Worm (Caenorhabditis elegans) whole organism, midembryonic: ENCODE results near the gene ufbp-1.

Experiments used
- T22C8.4 ChIP-seq: fragments of 200-800 bp; sonication (Bioruptor generic); IDR thresholded peaks from 2 replicates; pipeline ENCODE4 v1.3.6; 2022; ENCODE audit warnings: missing genetic modification characterization, missing compliant biosample characterization
- cog-1 ChIP-seq: sonication (generic microtip); optimal IDR thresholded peaks from 2 replicates; lab custom pipeline; 2016; ENCODE audit warnings: missing genetic modification characterization, missing compliant biosample characterization
- flt-1 ChIP-seq: fragments of 200-800 bp; sonication (Bioruptor generic); IDR thresholded peaks from 2 replicates; pipeline ENCODE4 v1.3.6; 2022; ENCODE audit warnings: missing genetic modification characterization, missing compliant biosample characterization
- klf-2 ChIP-seq: fragments of 200-800 bp; sonication (Bioruptor generic); conservative IDR thresholded peaks from 2 replicates; pipeline ENCODE4 v1.3.6; 2022; ENCODE audit warnings: missing genetic modification reagents, missing genetic modification characterization, missing compliant biosample characterization
- med-1 ChIP-seq: sonication (generic microtip); optimal IDR thresholded peaks from 2 replicates; lab custom pipeline; 2017; ENCODE audit warnings: missing genetic modification characterization, mild to moderate bottlenecking, missing compliant biosample characterization, antibody characterized with exemption, missing genetic modification reagents; ENCODE audit not compliant: insufficient read depth
- ref-1 ChIP-seq: fragments of 200-800 bp; sonication (Bioruptor generic); conservative IDR thresholded peaks from 2 replicates; pipeline ENCODE4 v1.3.6; 2022; ENCODE audit warnings: missing genetic modification reagents, missing genetic modification characterization, missing compliant biosample characterization
- tab-1 ChIP-seq: fragments of 200-800 bp; sonication (Bioruptor generic); IDR thresholded peaks from 2 replicates; pipeline ENCODE4 v1.3.6; 2022; ENCODE audit warnings: missing genetic modification characterization, missing compliant biosample characterization
- ztf-23 ChIP-seq: fragments of 200-800 bp; sonication (Bioruptor generic); IDR thresholded peaks from 2 replicates; pipeline ENCODE4 v1.3.6; 2022; ENCODE audit warnings: missing genetic modification reagents, missing genetic modification characterization, missing compliant biosample characterization
- ztf-29 ChIP-seq: fragments of 200-800 bp; sonication (Bioruptor generic); IDR thresholded peaks from 2 replicates; pipeline ENCODE4 v1.3.6; 2022; ENCODE audit warnings: missing genetic modification reagents, missing genetic modification characterization, missing compliant biosample characterization

ufbp-1 gene

ce11 chrIII:8443557-8444131 lies at the start of gene ufbp-1:
TSS of gene ufbp-1 (minus strand) at chrIII:8443607.
- TF ChIP-seq med-1 (GFP tag; lab: Kevin White, UChicago) (no peak), tab-1 (no peak), cog-1 (no peak), klf-2 (GFP tag; lab: Robert Waterston, UW) (no peak), ztf-23 (no peak), ztf-29 (no peak), flt-1 (GFP tag; lab: Robert Waterston, UW) (0 out of 2 replicates have a peak, but pooled peaks have one; percentile 23), T22C8.4 (no peak)

DNA sequence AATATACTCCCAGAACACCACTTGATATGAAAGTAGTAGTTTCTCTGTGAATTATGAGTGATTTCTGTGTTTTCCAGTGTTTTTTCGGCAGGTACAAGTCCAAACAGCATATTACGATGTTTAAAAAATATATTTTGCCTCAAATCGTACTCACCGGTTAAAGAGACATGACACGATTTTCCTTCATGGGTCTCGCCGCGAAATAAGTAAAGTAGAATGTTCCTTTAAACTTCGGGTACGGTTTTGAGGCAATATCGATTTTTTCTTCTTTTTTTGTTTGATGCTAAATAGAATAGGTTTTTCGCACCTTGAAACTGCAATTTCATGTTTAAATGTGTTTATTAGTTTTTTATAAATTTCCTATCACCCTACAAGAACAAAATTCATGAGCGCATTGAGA lies 48.5 kb upstream of the ufbp-1 start:
- TF ChIP-seq ztf-29 (no peak), cog-1 (no peak), ztf-23 (no peak), tab-1 (no peak), med-1 (GFP tag; lab: Kevin White, UChicago) (no peak), T22C8.4 (no peak), ref-1 (no peak), klf-2 (GFP tag; lab: Robert Waterston, UW) (no peak), flt-1 (GFP tag; lab: Robert Waterston, UW) (no peak)

- no peak for TF ChIP-seq T22C8.4
- no peak for TF ChIP-seq flt-1 (GFP tag; lab: Robert Waterston, UW)
- TF ChIP-seq tab-1 = no peak
Measured at ce11 chrIII:8490254-8490653, 46.8 kb upstream of the ufbp-1 start, which contains the start of the genes ess-2 and F42H10.2. TSS of gene ess-2 (minus strand) at chrIII:8490352. TSS of gene F42H10.2 (plus strand) at chrIII:8490620.

DNA sequence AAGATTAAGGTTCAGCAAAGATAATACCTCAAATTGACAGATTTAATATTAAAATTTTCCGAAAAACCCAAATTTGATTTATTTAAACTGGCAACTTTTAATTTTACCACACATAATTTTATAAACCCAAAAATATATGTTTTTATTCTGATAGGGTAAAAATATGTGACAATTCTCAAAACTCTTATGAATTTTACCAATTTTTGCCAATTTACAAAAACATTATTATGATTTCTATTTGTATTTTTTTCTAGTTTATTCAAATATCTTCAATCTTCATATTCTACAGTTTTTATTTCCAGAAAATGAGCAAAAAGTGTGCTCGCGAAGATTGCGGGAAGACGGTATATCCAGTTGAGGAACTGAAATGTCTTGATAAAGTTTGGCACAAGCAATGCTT lies 40.4 kb upstream of the ufbp-1 start, which contains the start of gene F42H10.3:
TSS of gene F42H10.3 (plus strand) at position 301 of the 400 bp plus-strand sequence.
- TF ChIP-seq T22C8.4 = no peak
- TF ChIP-seq tab-1 = no peak
- no peak for TF ChIP-seq flt-1 (GFP tag; lab: Robert Waterston, UW)
- TF ChIP-seq ztf-29 = no peak
- no peak for TF ChIP-seq ztf-23
- TF ChIP-seq cog-1 = no peak
- TF ChIP-seq med-1 (GFP tag; lab: Kevin White, UChicago) = no peak
- TF ChIP-seq ref-1 = no peak

ce11 chrIII:8480355-8480754 lies 36.9 kb upstream of the ufbp-1 start, which contains the start of gene F42H10.6:
TSS of gene F42H10.6 (minus strand) at chrIII:8480455.
- no peak for TF ChIP-seq klf-2 (GFP tag; lab: Robert Waterston, UW)
- TF ChIP-seq cog-1 = no peak
- no peak for TF ChIP-seq tab-1
- TF ChIP-seq ztf-29 = no peak
- TF ChIP-seq ztf-23 = no peak

DNA sequence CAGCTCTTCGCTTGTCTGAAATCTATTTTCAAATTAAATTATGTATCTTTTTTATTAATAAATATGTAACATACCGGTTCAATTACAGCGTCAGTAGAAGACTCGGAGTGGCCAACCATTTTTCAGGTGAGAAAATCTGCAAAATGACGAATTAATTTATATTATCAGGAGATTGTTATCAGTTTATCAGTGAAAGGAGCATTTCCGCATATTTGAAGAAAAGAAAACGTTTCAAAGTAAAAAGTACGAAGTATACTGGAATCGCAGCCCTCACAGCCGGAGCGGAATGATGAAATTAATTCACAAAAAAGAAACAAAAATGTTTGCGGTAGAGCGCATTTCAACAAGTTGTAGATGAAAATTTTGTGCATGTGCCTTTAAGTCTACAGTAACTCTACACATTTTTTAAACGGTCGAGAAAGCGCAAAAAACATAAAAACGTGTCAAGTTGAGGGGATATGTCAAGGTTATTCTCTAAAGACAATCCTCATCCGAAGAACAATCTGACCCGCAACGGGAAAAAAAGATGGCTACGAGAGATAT lies 36.0 kb upstream of the ufbp-1 start:
- TF ChIP-seq tab-1 (no peak), med-1 (GFP tag; lab: Kevin White, UChicago) (no peak), flt-1 (GFP tag; lab: Robert Waterston, UW) (no peak), ztf-23 (no peak), klf-2 (GFP tag; lab: Robert Waterston, UW) (no peak), ref-1 (no peak), cog-1 (no peak), T22C8.4 (no peak), ztf-29 (no peak)

DNA sequence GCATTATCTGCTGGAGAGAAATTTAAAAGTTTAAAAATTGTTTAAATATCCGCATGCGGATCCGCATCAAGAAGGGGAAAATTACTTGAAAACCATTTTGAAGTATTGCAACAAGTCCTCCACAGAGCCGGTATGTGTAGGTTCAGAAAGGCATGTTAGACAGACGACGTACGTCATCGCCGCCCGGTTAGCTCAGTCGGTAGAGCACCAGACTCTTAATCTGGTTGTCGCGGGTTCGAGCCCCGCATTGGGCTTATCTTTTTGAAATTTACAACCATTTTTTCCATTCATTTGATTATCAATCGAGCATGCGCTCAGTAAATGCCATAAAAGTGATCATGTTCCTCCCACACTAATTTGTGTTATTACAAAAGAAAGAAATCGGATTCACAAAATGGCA lies 29.9 kb upstream of the ufbp-1 start:
- TF ChIP-seq flt-1 (GFP tag; lab: Robert Waterston, UW) (no peak), ztf-29 (no peak), med-1 (GFP tag; lab: Kevin White, UChicago) (no peak), ztf-23 (no peak), ref-1 (no peak), klf-2 (GFP tag; lab: Robert Waterston, UW) (no peak), cog-1 (no peak), T22C8.4 (no peak), tab-1 (no peak)

DNA sequence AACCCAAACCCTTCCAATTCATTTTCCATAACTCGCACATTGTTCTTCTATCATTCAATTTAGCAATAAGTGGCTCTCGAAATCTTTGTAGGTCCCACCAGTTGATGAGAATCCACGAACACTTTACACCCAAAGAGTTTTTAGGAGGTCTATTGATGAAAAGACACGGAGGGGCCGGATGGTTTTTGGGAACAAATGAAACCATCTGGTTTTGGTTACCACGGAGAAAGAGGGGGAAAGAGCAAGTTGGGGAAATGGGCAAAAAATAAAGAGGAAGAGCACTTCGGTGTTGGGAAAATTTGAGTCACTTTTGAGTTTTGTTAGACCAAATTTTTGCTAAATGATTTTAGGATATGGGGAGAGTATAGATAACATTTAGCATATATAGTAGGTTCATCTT lies 24.1 kb upstream of the ufbp-1 start:
- TF ChIP-seq cog-1 = no peak
- no peak for TF ChIP-seq T22C8.4
- no peak for TF ChIP-seq tab-1
- TF ChIP-seq ztf-29 = no peak
- TF ChIP-seq flt-1 (GFP tag; lab: Robert Waterston, UW) = no peak
- no peak for TF ChIP-seq med-1 (GFP tag; lab: Kevin White, UChicago)
- no peak for TF ChIP-seq klf-2 (GFP tag; lab: Robert Waterston, UW)
- no peak for TF ChIP-seq ref-1
- no peak for TF ChIP-seq ztf-23

ce11 chrIII:8466735-8467134 lies 23.3 kb upstream of the ufbp-1 start, which contains the start of gene mig-39:
TSS of gene mig-39 (plus strand) at chrIII:8467035.
- TF ChIP-seq klf-2 (GFP tag; lab: Robert Waterston, UW) (no peak), med-1 (GFP tag; lab: Kevin White, UChicago) (no peak), tab-1 (no peak), flt-1 (GFP tag; lab: Robert Waterston, UW) (no peak), ztf-23 (no peak), ref-1 (no peak), cog-1 (no peak), ztf-29 (no peak), T22C8.4 (no peak)

DNA sequence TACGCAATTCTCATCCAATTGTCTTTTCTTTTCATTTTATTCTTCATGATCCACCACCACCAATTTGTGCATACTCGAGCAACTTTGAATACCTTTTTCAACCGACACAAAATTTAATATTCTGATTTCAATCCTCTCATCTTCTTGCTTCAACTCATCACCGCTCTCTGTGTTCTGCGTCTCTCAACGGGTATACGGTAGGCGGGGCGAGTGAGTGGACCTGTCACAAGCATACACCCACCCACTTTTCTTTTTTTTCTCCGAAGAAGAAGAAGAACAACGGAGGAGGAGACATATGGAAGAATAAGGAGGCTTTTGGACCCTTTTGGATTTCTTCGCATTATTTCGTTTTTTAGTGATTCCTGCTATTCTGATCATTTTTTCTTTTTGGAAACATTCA lies 18.0 kb upstream of the ufbp-1 start:
- TF ChIP-seq ztf-29 (no peak), ref-1 (no peak), T22C8.4 (no peak), med-1 (GFP tag; lab: Kevin White, UChicago) (no peak), ztf-23 (no peak), klf-2 (GFP tag; lab: Robert Waterston, UW) (no peak)

DNA sequence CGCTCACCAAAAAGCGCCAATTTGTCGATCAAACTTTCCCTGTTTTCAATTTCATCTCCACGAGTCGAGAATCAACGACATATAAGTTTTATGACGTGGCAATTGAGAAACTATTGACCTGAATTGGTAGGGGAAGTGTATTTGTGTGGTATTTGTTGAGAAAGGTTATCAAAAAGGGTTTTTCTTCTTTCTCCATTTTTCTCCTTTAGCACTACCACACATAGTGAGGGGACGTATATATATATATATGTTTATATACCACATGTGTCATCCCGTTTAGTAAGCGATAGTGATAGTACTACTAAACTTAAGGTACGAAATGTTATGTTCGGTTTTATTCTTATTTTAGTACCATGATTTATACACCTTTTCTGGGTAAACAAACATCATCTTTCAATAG lies 14.2 kb upstream of the ufbp-1 start:
- TF ChIP-seq ref-1 (no peak), klf-2 (GFP tag; lab: Robert Waterston, UW) (no peak), flt-1 (GFP tag; lab: Robert Waterston, UW) (no peak), med-1 (GFP tag; lab: Kevin White, UChicago) (no peak), tab-1 (no peak), ztf-29 (no peak)
